Worm (Caenorhabditis elegans) whole organism, mixed stage, embryonic: ENCODE measurements around the gene F15A4.2.

ENCODE experiments used
- M03D4.4 ChIP-seq: sonication (generic microtip); optimal IDR thresholded peaks from 2 replicates; lab custom pipeline; 2017; ENCODE audit warnings: mild to moderate bottlenecking, missing genetic modification characterization, missing compliant biosample characterization
- bed-3 ChIP-seq: fragments of 200-800 bp; sonication (Bioruptor generic); optimal IDR thresholded peaks from 3 replicates; lab custom pipeline; 2018; ENCODE audit warnings: mild to moderate bottlenecking, missing genetic modification characterization, moderate library complexity, missing compliant biosample characterization
- ceh-83 ChIP-seq: fragments of 200-800 bp; sonication (Bioruptor generic); optimal IDR thresholded peaks from 2 replicates; lab custom pipeline; 2018; ENCODE audit warnings: mild to moderate bottlenecking, missing genetic modification characterization, missing compliant biosample characterization
- elt-3 ChIP-seq: fragments of 150-350 bp; optimal IDR thresholded peaks from 2 replicates; lab custom pipeline; 2014; ENCODE audit warnings: missing biosample characterization, missing genetic modification characterization
- mep-1 ChIP-seq: fragments of 150-350 bp; optimal IDR thresholded peaks from 2 replicates; lab custom pipeline; 2017; ENCODE audit warnings: missing biosample characterization, missing genetic modification reagents, missing genetic modification characterization, inconsistent platforms
- nhr-12 ChIP-seq: fragments of 150-350 bp; optimal IDR thresholded peaks from 2 replicates; lab custom pipeline; 2014; ENCODE audit warnings: missing biosample characterization, missing genetic modification characterization
- sptf-1 ChIP-seq: sonication (generic microtip); optimal IDR thresholded peaks from 2 replicates; lab custom pipeline; 2017; ENCODE audit warnings: mild to moderate bottlenecking, missing genetic modification characterization, moderate library complexity, missing compliant biosample characterization
- unc-120 ChIP-seq: sonication (generic microtip); optimal IDR thresholded peaks from 2 replicates; lab custom pipeline; 2017; ENCODE audit warnings: missing genetic modification characterization, missing compliant biosample characterization; ENCODE audit not compliant: poor library complexity, severe bottlenecking
- unc-62 ChIP-seq: fragments of 150-350 bp; optimal IDR thresholded peaks from 2 replicates; lab custom pipeline; 2014; ENCODE audit warnings: missing biosample characterization, missing genetic modification reagents, missing genetic modification characterization
- zip-8 ChIP-seq: fragments of 150-350 bp; optimal IDR thresholded peaks from 2 replicates; lab custom pipeline; 2014; ENCODE audit warnings: missing biosample characterization, missing genetic modification characterization
- ztf-11 ChIP-seq: fragments of 150-350 bp; optimal IDR thresholded peaks from 2 replicates; lab custom pipeline; 2014; ENCODE audit warnings: missing biosample characterization, missing genetic modification characterization

- TF ChIP-seq elt-3 (tag; lab: Kevin White, UChicago) (no peak), nhr-12 (tag; lab: Kevin White, UChicago) (no peak), bed-3 (no peak), ceh-83 (GFP tag; lab: Kevin White, UChicago) (no peak), sptf-1 (tag; lab: Kevin White, UChicago) (no peak), M03D4.4 (tag; lab: Kevin White, UChicago) (no peak), unc-120 (tag; lab: Kevin White, UChicago) (no peak), ztf-11 (tag; lab: Kevin White, UChicago) (no peak), mep-1 (tag; lab: Kevin White, UChicago) (no peak), unc-62 (GFP tag; lab: Kevin White, UChicago) (no peak), zip-8 (tag; lab: Kevin White, UChicago) (no peak)
Measured at ce11 chrII:12425644-12426222, 36.6 kb upstream of the F15A4.2 start, which contains the start of gene daf-22.
